Fruit fly (Drosophila melanogaster): Measurements from ENCODE around the gene Jarid2.

- TF ChIP-seq Myc (optimal IDR thresholded peaks at IDR 0.05) (no peak), ttk (optimal IDR thresholded peaks at IDR 0.05) (no peak), psq (optimal IDR thresholded peaks at IDR 0.05) (no peak), h (optimal IDR thresholded peaks at IDR 0.05) (no peak)
Observed at dm6 chr3L:9466595-9466994, 10.2 kb upstream of the Jarid2 start.

Data from Kc167 (cell line).